Worm (Caenorhabditis elegans) whole organism, midembryonic: ENCODE results near the gene ZK105.11.

Experiments
- T22C8.4 ChIP-seq: fragments of 200-800 bp; sonication (Bioruptor generic); IDR thresholded peaks from 2 replicates; pipeline ENCODE4 v1.3.6; 2022; ENCODE audit warnings: missing genetic modification characterization, missing compliant biosample characterization
- cog-1 ChIP-seq: sonication (generic microtip); optimal IDR thresholded peaks from 2 replicates; lab custom pipeline; 2016; ENCODE audit warnings: missing genetic modification characterization, missing compliant biosample characterization
- flt-1 ChIP-seq: fragments of 200-800 bp; sonication (Bioruptor generic); IDR thresholded peaks from 2 replicates; pipeline ENCODE4 v1.3.6; 2022; ENCODE audit warnings: missing genetic modification characterization, missing compliant biosample characterization
- klf-2 ChIP-seq: fragments of 200-800 bp; sonication (Bioruptor generic); conservative IDR thresholded peaks from 2 replicates; pipeline ENCODE4 v1.3.6; 2022; ENCODE audit warnings: missing genetic modification reagents, missing genetic modification characterization, missing compliant biosample characterization
- med-1 ChIP-seq: sonication (generic microtip); optimal IDR thresholded peaks from 2 replicates; lab custom pipeline; 2017; ENCODE audit warnings: missing genetic modification characterization, mild to moderate bottlenecking, missing compliant biosample characterization, antibody characterized with exemption, missing genetic modification reagents; ENCODE audit not compliant: insufficient read depth
- ref-1 ChIP-seq: fragments of 200-800 bp; sonication (Bioruptor generic); conservative IDR thresholded peaks from 2 replicates; pipeline ENCODE4 v1.3.6; 2022; ENCODE audit warnings: missing genetic modification reagents, missing genetic modification characterization, missing compliant biosample characterization
- tab-1 ChIP-seq: fragments of 200-800 bp; sonication (Bioruptor generic); IDR thresholded peaks from 2 replicates; pipeline ENCODE4 v1.3.6; 2022; ENCODE audit warnings: missing genetic modification characterization, missing compliant biosample characterization
- ztf-23 ChIP-seq: fragments of 200-800 bp; sonication (Bioruptor generic); IDR thresholded peaks from 2 replicates; pipeline ENCODE4 v1.3.6; 2022; ENCODE audit warnings: missing genetic modification reagents, missing genetic modification characterization, missing compliant biosample characterization
- ztf-29 ChIP-seq: fragments of 200-800 bp; sonication (Bioruptor generic); IDR thresholded peaks from 2 replicates; pipeline ENCODE4 v1.3.6; 2022; ENCODE audit warnings: missing genetic modification reagents, missing genetic modification characterization, missing compliant biosample characterization

ZK105.11 gene

ce11 chrV:7708525-7708924 is at the start of gene ZK105.11:
Gene ZK105.11 (minus strand): TSS chrV:7708625.
- no peak for TF ChIP-seq flt-1 (GFP tag; lab: Robert Waterston, UW)
- TF ChIP-seq klf-2 (GFP tag; lab: Robert Waterston, UW): no peak
- TF ChIP-seq T22C8.4 (GFP tag; lab: Robert Waterston, UW): no peak
- TF ChIP-seq ztf-23: no peak
- no peak for TF ChIP-seq ref-1 (GFP tag; lab: Robert Waterston, UW)
- no peak for TF ChIP-seq tab-1 (GFP tag; lab: Robert Waterston, UW)
- no peak for TF ChIP-seq med-1 (GFP tag; lab: Kevin White, UChicago)
- TF ChIP-seq cog-1 (tag; lab: Kevin White, UChicago): no peak
- TF ChIP-seq ztf-29: no peak

ce11 chrV:7755991-7756390 is 47.6 kb upstream of the ZK105.11 start:
- TF ChIP-seq ref-1 (GFP tag; lab: Robert Waterston, UW) (no peak), klf-2 (GFP tag; lab: Robert Waterston, UW) (no peak), flt-1 (GFP tag; lab: Robert Waterston, UW) (no peak), tab-1 (GFP tag; lab: Robert Waterston, UW) (no peak), med-1 (GFP tag; lab: Kevin White, UChicago) (no peak), ztf-29 (no peak), T22C8.4 (GFP tag; lab: Robert Waterston, UW) (no peak), cog-1 (tag; lab: Kevin White, UChicago) (no peak), ztf-23 (no peak)

ce11 chrV:7754557-7754956 is 46.1 kb upstream of the ZK105.11 start, which contains the start of gene T05B11.4:
Gene T05B11.4 (minus strand): TSS chrV:7754657.
- TF ChIP-seq ztf-23 (no peak), T22C8.4 (GFP tag; lab: Robert Waterston, UW) (no peak), cog-1 (tag; lab: Kevin White, UChicago) (no peak), tab-1 (GFP tag; lab: Robert Waterston, UW) (no peak), ref-1 (GFP tag; lab: Robert Waterston, UW) (no peak), ztf-29 (no peak)

- TF ChIP-seq klf-2 (GFP tag; lab: Robert Waterston, UW) (no peak), ztf-23 (no peak), med-1 (GFP tag; lab: Kevin White, UChicago) (no peak), cog-1 (tag; lab: Kevin White, UChicago) (no peak), ref-1 (GFP tag; lab: Robert Waterston, UW) (no peak), T22C8.4 (GFP tag; lab: Robert Waterston, UW) (no peak), tab-1 (GFP tag; lab: Robert Waterston, UW) (no peak), flt-1 (GFP tag; lab: Robert Waterston, UW) (no peak), ztf-29 (no peak)
Measured at ce11 chrV:7749708-7750107, 41.3 kb upstream of the ZK105.11 start.

ce11 chrV:7747987-7748607 is 39.7 kb upstream of the ZK105.11 start:
- TF ChIP-seq ztf-29: no peak
- TF ChIP-seq flt-1 (GFP tag; lab: Robert Waterston, UW): peak; percentile 31; the same call in 1 of the 2 replicates

ce11 chrV:7747132-7747531 is 38.7 kb upstream of the ZK105.11 start:
- TF ChIP-seq cog-1 (tag; lab: Kevin White, UChicago) (no peak), klf-2 (GFP tag; lab: Robert Waterston, UW) (no peak), ztf-23 (no peak), ref-1 (GFP tag; lab: Robert Waterston, UW) (no peak), med-1 (GFP tag; lab: Kevin White, UChicago) (no peak), T22C8.4 (GFP tag; lab: Robert Waterston, UW) (no peak), ztf-29 (no peak), flt-1 (GFP tag; lab: Robert Waterston, UW) (no peak), tab-1 (GFP tag; lab: Robert Waterston, UW) (no peak)

- TF ChIP-seq med-1 (GFP tag; lab: Kevin White, UChicago): no peak
- no peak for TF ChIP-seq ref-1 (GFP tag; lab: Robert Waterston, UW)
- peak; percentile 51 for TF ChIP-seq cog-1 (tag; lab: Kevin White, UChicago)
- TF ChIP-seq tab-1 (GFP tag; lab: Robert Waterston, UW): no peak
- TF ChIP-seq ztf-23: no peak
- TF ChIP-seq flt-1 (GFP tag; lab: Robert Waterston, UW): 0 out of 2 replicates have a peak, but pooled peaks have one; percentile 14
- TF ChIP-seq T22C8.4 (GFP tag; lab: Robert Waterston, UW): no peak
- TF ChIP-seq ztf-29: peak; percentile 28; the same call in 1 of the 2 replicates
- TF ChIP-seq klf-2 (GFP tag; lab: Robert Waterston, UW): no peak
Measured at ce11 chrV:7745903-7746302, 37.5 kb upstream of the ZK105.11 start.

ce11 chrV:7745386-7745785 is 37.0 kb upstream of the ZK105.11 start:
- TF ChIP-seq med-1 (GFP tag; lab: Kevin White, UChicago) (no peak), tab-1 (GFP tag; lab: Robert Waterston, UW) (no peak), ztf-29 (no peak), ref-1 (GFP tag; lab: Robert Waterston, UW) (no peak), klf-2 (GFP tag; lab: Robert Waterston, UW) (no peak), T22C8.4 (GFP tag; lab: Robert Waterston, UW) (no peak)

- TF ChIP-seq med-1 (GFP tag; lab: Kevin White, UChicago) (no peak), T22C8.4 (GFP tag; lab: Robert Waterston, UW) (no peak), flt-1 (GFP tag; lab: Robert Waterston, UW) (no peak), ref-1 (GFP tag; lab: Robert Waterston, UW) (no peak), ztf-23 (no peak), tab-1 (GFP tag; lab: Robert Waterston, UW) (no peak), ztf-29 (no peak)
Measured at ce11 chrV:7744068-7744467, 35.6 kb upstream of the ZK105.11 start.
